Fruit fly (Drosophila melanogaster) whole organism, wandering third instar larva: Measurements from ENCODE around the gene elg1.

Experiments
- Abd-B ChIP-seq: fragments of >200 bp; optimal IDR thresholded peaks from 2 replicates; lab custom pipeline; 2017; ENCODE audit warnings: missing biosample characterization, missing genetic modification characterization
- Myc ChIP-seq: fragments of >200 bp; optimal IDR thresholded peaks from 2 replicates; lab custom pipeline; 2017
- Rel ChIP-seq, 2 experiments: fragments of 200-800 bp; sonication (Bioruptor generic) in 1 of 2; optimal IDR thresholded peaks; 2 replicates in 1 of 2; 3 replicates in 1 of 2; lab custom pipeline; 2016 to 2019; ENCODE audit warnings: mild to moderate bottlenecking in 2 of 2, missing biosample characterization in 2 of 2, missing genetic modification characterization in 2 of 2, moderate library complexity in 1 of 2
- h ChIP-seq: fragments of 200-800 bp; sonication (Bioruptor generic); optimal IDR thresholded peaks from 3 replicates; lab custom pipeline; 2016; ENCODE audit warnings: missing biosample characterization, mild to moderate bottlenecking, missing genetic modification characterization
- psq ChIP-seq: fragments of 200-800 bp; sonication (Bioruptor generic); optimal IDR thresholded peaks from 3 replicates; lab custom pipeline; 2017; ENCODE audit warnings: missing biosample characterization, mild to moderate bottlenecking, missing genetic modification characterization, moderate library complexity
- usp ChIP-seq: fragments of >200 bp; optimal IDR thresholded peaks from 2 replicates; lab custom pipeline; 2017; ENCODE audit warnings: missing biosample characterization, missing genetic modification characterization

- TF ChIP-seq Abd-B (GFP tag; lab: Kevin White, UChicago) (no peak), Rel (GFP tag; optimal IDR thresholded peaks at IDR 0.05; lab: Kevin White, UChicago) (no peak), Rel (tag; optimal IDR thresholded peaks at IDR 0.05; lab: Kevin White, UChicago) (no peak), psq (GFP tag; lab: Kevin White, UChicago) (peak; percentile 55), Myc (lab: Kevin White, UChicago) (no peak), usp (GFP tag; lab: Kevin White, UChicago) (no peak), h (no peak)
Measured at dm6 chr3L:16173818-16174601, 42.2 kb downstream of the elg1 start.
